Worm (Caenorhabditis elegans) whole organism, early embryonic: ENCODE measurements around the gene ttc-39B.

Experiments
- B0310.2 ChIP-seq: sonication (generic microtip); optimal IDR thresholded peaks from 2 replicates; lab custom pipeline; 2016; ENCODE audit warnings: mild to moderate bottlenecking, missing genetic modification characterization, missing compliant biosample characterization
- F13C5.2 ChIP-seq: sonication (generic microtip); optimal IDR thresholded peaks from 2 replicates; lab custom pipeline; 2017; ENCODE audit warnings: mild to moderate bottlenecking, missing genetic modification characterization, inconsistent platforms, missing compliant biosample characterization
- aly-1 ChIP-seq: sonication (generic microtip); optimal IDR thresholded peaks from 2 replicates; lab custom pipeline; 2016; ENCODE audit warnings: missing genetic modification characterization, missing compliant biosample characterization
- ama-1 ChIP-seq: fragments of 150-350 bp; optimal IDR thresholded peaks from 2 replicates; lab custom pipeline; 2014
- ceh-13 ChIP-seq: fragments of 200-800 bp; sonication (Bioruptor generic); optimal IDR thresholded peaks from 2 replicates; lab custom pipeline; 2018; ENCODE audit warnings: mild to moderate bottlenecking, missing genetic modification characterization, missing compliant biosample characterization
- ceh-36 ChIP-seq: sonication (generic microtip); optimal IDR thresholded peaks from 2 replicates; lab custom pipeline; 2016; ENCODE audit warnings: missing genetic modification characterization, inconsistent platforms, missing compliant biosample characterization
- ets-7 ChIP-seq: sonication (generic microtip); optimal IDR thresholded peaks from 2 replicates; lab custom pipeline; 2016; ENCODE audit warnings: missing genotype, missing genetic modification characterization, missing compliant biosample characterization
- flt-1 ChIP-seq: fragments of 200-800 bp; sonication (Bioruptor generic); IDR thresholded peaks from 2 replicates; pipeline ENCODE4 v1.3.6; 2022; ENCODE audit warnings: missing genetic modification characterization, missing compliant biosample characterization
- hmbx-1 ChIP-seq: sonication (generic microtip); optimal IDR thresholded peaks from 2 replicates; lab custom pipeline; 2016; ENCODE audit warnings: mild to moderate bottlenecking, missing genetic modification characterization, missing compliant biosample characterization
- hmg-4 ChIP-seq: fragments of 200-800 bp; sonication (Bioruptor generic); optimal IDR thresholded peaks from 2 replicates; lab custom pipeline; 2018; ENCODE audit warnings: mild to moderate bottlenecking, missing genetic modification characterization, missing compliant biosample characterization
- hnd-1 ChIP-seq: sonication (generic microtip); optimal IDR thresholded peaks from 2 replicates; lab custom pipeline; 2016; ENCODE audit warnings: missing genetic modification characterization, missing compliant biosample characterization
- pes-1 ChIP-seq: fragments of 200-800 bp; sonication (Bioruptor generic); IDR thresholded peaks from 2 replicates; pipeline ENCODE4 v1.3.6; 2022; ENCODE audit warnings: missing genetic modification reagents, missing genetic modification characterization, missing compliant biosample characterization
- scrt-1 ChIP-seq: fragments of 200-800 bp; sonication (Bioruptor generic); IDR thresholded peaks from 2 replicates; pipeline ENCODE4 v1.3.6; 2022; ENCODE audit warnings: missing genetic modification characterization, missing compliant biosample characterization
- sea-1 ChIP-seq: fragments of 200-800 bp; sonication (Bioruptor generic); conservative IDR thresholded peaks from 2 replicates; pipeline ENCODE4 v1.3.6; 2022; ENCODE audit warnings: missing genetic modification characterization, missing compliant biosample characterization
- tbx-11 ChIP-seq: fragments of 200-800 bp; sonication (Bioruptor generic); IDR thresholded peaks from 2 replicates; pipeline ENCODE4 v1.3.6; 2022; ENCODE audit warnings: missing genetic modification characterization, missing compliant biosample characterization
- tbx-37 ChIP-seq: fragments of 200-800 bp; sonication (Bioruptor generic); conservative IDR thresholded peaks from 2 replicates; pipeline ENCODE4 v1.3.6; 2022; ENCODE audit warnings: missing genetic modification reagents, missing genetic modification characterization, missing compliant biosample characterization
- tra-4 ChIP-seq: sonication (generic microtip); optimal IDR thresholded peaks from 2 replicates; lab custom pipeline; 2017; ENCODE audit warnings: missing genetic modification characterization, missing compliant biosample characterization

The ttc-39B gene

DNA sequence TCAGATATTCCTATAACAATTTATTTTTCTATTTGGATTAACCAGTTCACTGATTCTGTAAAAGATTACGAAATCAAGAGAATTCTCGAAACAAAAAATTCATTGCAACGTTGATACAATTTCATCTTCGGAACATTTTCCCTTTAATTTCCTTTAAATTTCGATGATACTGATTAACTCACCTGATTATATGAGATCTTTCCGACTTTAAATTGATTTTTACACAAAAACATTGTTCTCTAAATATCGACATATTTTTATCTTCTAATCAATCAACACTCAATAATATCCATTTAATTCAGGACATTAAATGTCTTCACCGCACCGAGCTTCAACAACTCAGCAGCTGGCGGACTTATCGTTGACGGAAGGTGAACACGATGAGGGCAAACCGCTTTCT, 37.2 kb upstream of the ttc-39B start, which contains the start of gene lin-23:
Gene lin-23 (plus strand): TSS at position 301 of the 400 bp plus-strand sequence.
- TF ChIP-seq B0310.2 (tag; lab: Kevin White, UChicago) (no peak), hmbx-1 (tag; lab: Kevin White, UChicago) (no peak), flt-1 (GFP tag; lab: Robert Waterston, UW) (no peak), ceh-13 (GFP tag; lab: Kevin White, UChicago) (no peak)

DNA sequence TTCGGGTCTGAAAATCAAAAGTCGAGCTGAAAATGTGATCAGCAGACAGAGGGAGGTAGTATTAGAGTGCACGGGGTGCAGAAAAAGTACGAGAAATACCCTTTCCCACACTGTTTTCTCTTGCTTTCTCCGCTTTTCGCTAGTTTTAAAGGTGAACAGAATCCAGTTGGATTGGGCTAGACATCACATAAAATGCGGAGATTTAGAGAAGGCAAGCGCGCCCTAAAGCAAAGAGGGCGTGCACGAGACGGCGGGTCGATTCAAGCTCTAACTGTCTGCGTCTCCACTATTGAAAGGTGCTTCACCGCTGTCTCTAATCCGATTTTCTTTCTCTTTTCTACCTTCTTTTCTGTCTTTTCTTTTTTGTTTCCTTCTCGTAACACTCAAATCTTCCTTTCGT, 36.3 kb upstream of the ttc-39B start:
- TF ChIP-seq hmg-4 (peak; percentile 50), tbx-37 (GFP tag; lab: Robert Waterston, UW) (no peak), ceh-36 (peak; percentile 27)

DNA sequence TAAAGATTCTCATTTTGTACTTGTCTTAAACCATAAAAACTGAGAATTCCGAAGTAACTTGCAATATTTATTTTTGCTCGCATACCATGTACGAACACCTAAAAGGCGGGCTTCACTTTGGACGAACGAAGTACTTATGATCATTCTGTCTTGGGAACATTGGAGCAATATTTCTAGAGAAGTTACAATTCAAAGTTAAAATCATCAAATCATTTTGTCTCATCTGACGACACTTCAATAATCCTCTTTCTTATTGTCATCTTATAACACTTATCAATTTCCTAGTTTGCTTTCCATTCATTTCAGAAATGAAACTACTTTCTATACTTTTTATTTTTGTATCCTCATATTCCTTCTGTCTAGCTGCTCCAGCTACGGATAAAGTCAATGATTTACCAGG, 32.9 kb upstream of the ttc-39B start, which contains the start of gene ctsa-4.1:
Gene ctsa-4.1 (plus strand): TSS at position 301 of the 400 bp plus-strand sequence.
- TF ChIP-seq ceh-13 (GFP tag; lab: Kevin White, UChicago) (no peak), ets-7 (tag; lab: Kevin White, UChicago) (no peak), B0310.2 (tag; lab: Kevin White, UChicago) (no peak), tra-4 (no peak), tbx-11 (GFP tag; lab: Robert Waterston, UW) (no peak), F13C5.2 (tag; lab: Kevin White, UChicago) (no peak), hmg-4 (no peak), hmbx-1 (tag; lab: Kevin White, UChicago) (no peak), ceh-36 (no peak), sea-1 (no peak), ama-1 (lab: Kevin White, UChicago) (no peak), pes-1 (GFP tag; lab: Robert Waterston, UW) (no peak), tbx-37 (GFP tag; lab: Robert Waterston, UW) (no peak), scrt-1 (GFP tag; lab: Robert Waterston, UW) (no peak), flt-1 (GFP tag; lab: Robert Waterston, UW) (no peak), aly-1 (tag; lab: Kevin White, UChicago) (no peak), hnd-1 (tag; lab: Kevin White, UChicago) (no peak)

DNA sequence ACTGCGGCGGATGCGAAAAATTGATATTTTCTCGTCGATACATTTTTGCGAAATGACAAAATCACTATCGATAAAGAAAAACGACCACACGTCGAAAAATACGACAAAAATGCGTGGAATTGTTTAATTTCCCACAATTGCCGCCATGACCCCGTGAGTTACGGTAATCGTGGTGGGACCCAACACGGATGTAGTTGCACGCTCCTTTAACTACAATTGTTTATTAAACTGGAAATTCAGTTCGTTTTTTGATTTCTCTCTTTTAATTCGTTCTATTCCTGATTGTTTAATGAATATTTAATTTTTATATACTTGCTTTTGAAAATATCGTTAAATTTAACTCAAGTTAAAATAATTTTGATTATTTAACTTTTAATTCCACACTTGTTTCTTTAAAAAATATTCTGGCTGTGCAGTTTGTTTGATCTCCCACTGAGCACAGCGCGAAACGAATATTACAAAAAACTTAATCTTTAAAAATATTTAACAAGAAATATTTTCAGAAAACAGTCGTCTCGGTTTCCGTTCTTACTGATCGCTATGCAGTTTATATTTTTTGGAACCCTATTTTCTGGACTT, 31.5 kb upstream of the ttc-39B start, which contains the start of the genes ani-2 and clec-88:
Gene ani-2 (minus strand): TSS at position 131 of the 579 bp plus-strand sequence.
Gene clec-88 (plus strand): TSS at position 486 of the 579 bp plus-strand sequence.
- no peak for TF ChIP-seq hnd-1 (tag; lab: Kevin White, UChicago)
- no peak for TF ChIP-seq tbx-37 (GFP tag; lab: Robert Waterston, UW)
- TF ChIP-seq hmg-4, result no peak
- TF ChIP-seq F13C5.2 (tag; lab: Kevin White, UChicago), result no peak
- no peak for TF ChIP-seq B0310.2 (tag; lab: Kevin White, UChicago)

DNA sequence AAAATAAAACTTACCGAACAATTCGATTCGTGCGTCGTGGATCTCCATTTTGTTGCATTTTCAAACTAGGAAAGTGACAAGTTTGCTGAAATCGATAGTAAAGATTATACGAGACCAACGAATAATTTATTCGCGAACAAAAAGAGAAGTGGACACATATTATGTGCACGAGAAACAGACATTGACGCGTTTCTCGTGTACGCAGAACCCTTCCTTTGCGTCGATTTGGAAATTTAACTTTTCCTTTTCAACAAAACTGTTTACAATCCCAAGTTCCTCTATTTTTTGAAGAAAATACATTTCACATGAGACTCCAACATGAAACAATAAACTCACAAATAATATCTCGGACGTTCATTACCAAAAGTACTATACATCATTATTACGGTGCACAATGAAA, 27.0 kb upstream of the ttc-39B start, which contains the start of gene K10B2.4:
Gene K10B2.4 (minus strand): TSS at position 138 of the 400 bp plus-strand sequence.
- peak; percentile 1 for TF ChIP-seq F13C5.2 (tag; lab: Kevin White, UChicago)
- no peak for TF ChIP-seq ama-1 (lab: Kevin White, UChicago)

DNA sequence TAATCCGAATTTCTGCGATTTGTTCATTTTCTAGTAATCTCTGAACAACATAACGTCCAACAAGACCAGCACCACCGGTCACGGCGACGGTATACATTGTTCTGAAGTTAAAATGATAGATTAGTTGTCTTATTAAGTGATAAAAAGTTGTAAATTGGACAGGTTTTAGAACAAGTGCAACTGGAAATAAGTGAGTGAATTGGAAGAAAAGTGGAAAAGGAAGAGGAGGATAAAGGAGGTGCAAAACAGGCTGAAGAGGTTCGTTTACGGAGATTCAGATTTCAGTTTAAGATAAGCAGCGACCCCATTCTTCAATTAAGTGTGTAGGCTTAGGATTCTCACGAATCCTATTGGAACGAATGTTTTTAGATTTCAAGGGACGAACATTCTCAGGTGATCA, 25.1 kb upstream of the ttc-39B start, which contains the start of gene C32D5.12:
Gene C32D5.12 (minus strand): TSS at position 101 of the 400 bp plus-strand sequence.
- TF ChIP-seq pes-1 (GFP tag; lab: Robert Waterston, UW), result no peak

DNA sequence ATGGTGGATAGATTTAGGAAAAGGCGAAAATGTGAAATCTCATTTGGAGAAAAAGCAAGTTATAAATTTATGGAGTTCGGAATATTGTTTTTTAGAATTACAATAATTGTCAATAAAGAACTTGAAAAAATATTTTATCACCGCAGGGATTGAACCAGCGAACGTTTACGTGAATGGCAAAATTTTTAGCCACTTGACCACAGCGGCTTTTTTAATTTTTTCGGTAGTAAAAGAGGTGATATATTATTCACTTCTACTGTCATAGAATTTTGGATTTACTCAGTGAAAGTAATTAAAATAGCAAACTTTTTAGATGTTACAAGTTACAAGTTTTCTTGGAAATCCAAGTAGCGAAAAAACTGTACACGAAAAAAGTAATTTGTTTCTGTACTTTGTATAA, 24.4 kb upstream of the ttc-39B start:
- TF ChIP-seq scrt-1 (GFP tag; lab: Robert Waterston, UW) (no peak), hmbx-1 (tag; lab: Kevin White, UChicago) (no peak), flt-1 (GFP tag; lab: Robert Waterston, UW) (no peak), F13C5.2 (tag; lab: Kevin White, UChicago) (no peak), aly-1 (tag; lab: Kevin White, UChicago) (no peak), tbx-11 (GFP tag; lab: Robert Waterston, UW) (no peak), tbx-37 (GFP tag; lab: Robert Waterston, UW) (no peak), hmg-4 (no peak), hnd-1 (tag; lab: Kevin White, UChicago) (no peak), tra-4 (no peak), B0310.2 (tag; lab: Kevin White, UChicago) (no peak), ets-7 (tag; lab: Kevin White, UChicago) (no peak), pes-1 (GFP tag; lab: Robert Waterston, UW) (no peak), ceh-36 (no peak), sea-1 (no peak), ama-1 (lab: Kevin White, UChicago) (no peak), ceh-13 (GFP tag; lab: Kevin White, UChicago) (no peak)

DNA sequence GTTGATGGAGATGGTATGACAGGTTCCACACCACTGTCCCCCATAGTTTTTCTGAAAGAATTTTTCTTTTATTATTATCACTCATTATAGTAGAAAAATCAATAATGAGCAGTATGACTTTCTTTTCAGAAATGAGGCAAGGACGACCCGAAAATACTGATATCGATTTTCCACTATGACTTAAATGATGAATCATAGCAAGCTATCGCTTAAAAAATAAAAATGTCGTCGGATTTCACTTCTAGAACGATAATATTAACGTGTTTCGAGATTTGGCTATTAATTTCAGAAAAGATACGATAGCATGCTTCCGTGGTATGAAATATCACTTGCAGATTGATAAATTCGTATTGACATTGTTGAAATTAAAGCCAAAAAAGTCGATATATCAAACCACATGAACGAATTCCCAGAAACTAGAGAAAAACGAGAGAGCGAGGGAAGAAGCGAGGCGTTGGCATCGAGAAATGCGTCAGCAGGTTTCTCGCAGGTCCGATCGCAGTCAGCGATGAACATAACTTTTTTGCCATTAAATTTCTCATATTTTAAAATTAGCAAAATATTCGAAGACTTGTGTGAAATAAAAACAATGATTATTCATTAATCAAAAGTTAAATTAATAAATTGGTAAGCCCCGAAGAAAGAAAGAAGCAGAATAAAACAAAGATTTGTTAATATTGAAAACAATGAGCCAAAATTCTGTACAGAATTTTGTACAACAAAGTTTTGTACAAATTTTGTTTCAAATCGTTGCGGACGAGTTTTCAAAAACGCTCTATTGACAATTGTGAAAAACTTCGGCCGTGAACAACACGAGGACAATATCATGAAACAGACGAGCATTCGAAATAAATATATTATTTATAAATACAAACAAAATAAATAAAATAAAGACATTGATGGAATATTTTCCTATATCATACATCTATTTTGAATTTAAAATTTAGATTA, 21.9 kb upstream of the ttc-39B start, which contains the start of gene C32D5.11:
Gene C32D5.11 (minus strand): TSS at position 51 of the 951 bp plus-strand sequence.
- TF ChIP-seq tra-4 (no peak), hmg-4 (peak; percentile 28), scrt-1 (GFP tag; lab: Robert Waterston, UW) (0 out of 2 replicates have a peak, but pooled peaks have one; percentile 11)
